Fruit fly (Drosophila melanogaster) whole organism, embryonic: ENCODE results near the gene Obp28a.

ENCODE experiments used
- CG11247 ChIP-seq: fragments of 200-800 bp; sonication (Bioruptor generic); IDR thresholded peaks from 2 replicates; pipeline ENCODE4 v1.3.6; 2022; ENCODE audit warnings: missing biosample characterization, missing genetic modification characterization
- CG12391 ChIP-seq: fragments of 200-800 bp; sonication (Bioruptor generic); optimal IDR thresholded peaks from 3 replicates; lab custom pipeline; 2018; ENCODE audit warnings: missing biosample characterization, mild to moderate bottlenecking, missing genetic modification characterization, moderate library complexity
- CG13624 ChIP-seq: fragments of 200-800 bp; sonication (Bioruptor generic); optimal IDR thresholded peaks from 2 replicates; lab custom pipeline; 2016; ENCODE audit warnings: missing biosample characterization, missing genetic modification characterization
- CG1529 ChIP-seq: fragments of 200-800 bp; sonication (Bioruptor generic); optimal IDR thresholded peaks from 3 replicates; lab custom pipeline; 2018; ENCODE audit warnings: missing biosample characterization, missing genetic modification characterization
- CG2120 ChIP-seq: fragments of 200-800 bp; sonication (Bioruptor generic); optimal IDR thresholded peaks from 3 replicates; lab custom pipeline; 2016; ENCODE audit warnings: missing biosample characterization, missing genetic modification characterization
- CG2199 ChIP-seq: fragments of 200-800 bp; sonication (Bioruptor generic); IDR thresholded peaks from 3 replicates; pipeline ENCODE4 v1.3.6; 2022; ENCODE audit warnings: missing biosample characterization, missing genetic modification characterization
- CG31441 ChIP-seq: fragments of 200-800 bp; sonication (Bioruptor generic); IDR thresholded peaks from 2 replicates; pipeline ENCODE4 v1.3.6; 2022; ENCODE audit warnings: missing biosample characterization, missing genetic modification characterization
- CG33213 ChIP-seq: fragments of 200-800 bp; sonication (Bioruptor generic); optimal IDR thresholded peaks from 3 replicates; lab custom pipeline; 2016; ENCODE audit warnings: missing biosample characterization, missing genetic modification characterization
- CG3726 ChIP-seq: fragments of 200-800 bp; sonication (Bioruptor generic); IDR thresholded peaks from 3 replicates; pipeline ENCODE4, ENCODE4 v1.3.6; 2022; ENCODE audit warnings: missing biosample characterization, missing genetic modification characterization
- CG4328 ChIP-seq: fragments of 200-800 bp; sonication (Bioruptor generic); optimal IDR thresholded peaks from 3 replicates; lab custom pipeline; 2017; ENCODE audit warnings: missing biosample characterization, missing genetic modification reagents, missing genetic modification characterization
- CG4730 ChIP-seq: fragments of 200-800 bp; sonication (Bioruptor generic); IDR thresholded peaks from 2 replicates; pipeline ENCODE4 v1.3.6; 2022; ENCODE audit warnings: missing biosample characterization, missing genetic modification characterization
- CG4854 ChIP-seq: fragments of 200-800 bp; sonication (Bioruptor generic); optimal IDR thresholded peaks from 2 replicates; lab custom pipeline; 2016; ENCODE audit warnings: missing biosample characterization, missing genetic modification characterization, inconsistent platforms
- CG6272 ChIP-seq: fragments of 200-800 bp; sonication (Bioruptor generic); IDR thresholded peaks from 2 replicates; pipeline ENCODE4 v1.3.6; 2022; ENCODE audit warnings: missing biosample characterization, missing genetic modification characterization
- CG6689 ChIP-seq: fragments of 200-800 bp; sonication (Bioruptor generic); IDR thresholded peaks from 2 replicates; pipeline ENCODE4 v1.3.6; 2022; ENCODE audit warnings: missing biosample characterization, missing genetic modification characterization
- CG6791 ChIP-seq: fragments of 200-800 bp; sonication (Bioruptor generic); IDR thresholded peaks from 3 replicates; pipeline ENCODE4 v1.3.6; 2022; ENCODE audit warnings: missing biosample characterization, missing genetic modification characterization; ENCODE audit not compliant: partially characterized antibody
- CG6813 ChIP-seq: fragments of 200-800 bp; sonication (Bioruptor generic); optimal IDR thresholded peaks from 2 replicates; lab custom pipeline; 2017; ENCODE audit warnings: missing biosample characterization, missing genetic modification characterization, mild to moderate bottlenecking, moderate library complexity, missing genetic modification reagents
- CG7745 ChIP-seq: fragments of 200-800 bp; sonication (Bioruptor generic); optimal IDR thresholded peaks from 2 replicates; lab custom pipeline; 2018; ENCODE audit warnings: missing biosample characterization, mild to moderate bottlenecking, missing genetic modification characterization, moderate library complexity
- Chrac-16 ChIP-seq: fragments of 200-800 bp; sonication (Bioruptor generic); optimal IDR thresholded peaks from 3 replicates; lab custom pipeline; 2016; ENCODE audit warnings: missing biosample characterization, missing genetic modification characterization
- Dbx ChIP-seq: fragments of 200-800 bp; sonication (Bioruptor generic); IDR thresholded peaks from 3 replicates; pipeline ENCODE4 v1.3.6; 2022; ENCODE audit warnings: missing biosample characterization, missing genetic modification characterization
- Ets65A ChIP-seq: fragments of 200-800 bp; sonication (Bioruptor generic); peaks from one replicate; lab custom pipeline; 2016; ENCODE audit warnings: missing biosample characterization, missing genetic modification characterization
- Ets97D ChIP-seq: fragments of 200-800 bp; sonication (Bioruptor generic); optimal IDR thresholded peaks from 3 replicates; lab custom pipeline; 2016; ENCODE audit warnings: missing biosample characterization, missing genetic modification characterization
- HLHmδ ChIP-seq: fragments of 200-800 bp; sonication (Bioruptor generic); optimal IDR thresholded peaks from 2 replicates; lab custom pipeline; 2018; ENCODE audit warnings: missing biosample characterization, mild to moderate bottlenecking, missing genetic modification characterization, moderate library complexity
- HmgZ ChIP-seq: fragments of 200-800 bp; sonication (Bioruptor generic); optimal IDR thresholded peaks from 2 replicates; lab custom pipeline; 2018; ENCODE audit warnings: missing biosample characterization, mild to moderate bottlenecking, missing genetic modification characterization
- MBD-R2 ChIP-seq: fragments of 200-800 bp; sonication (Bioruptor generic); IDR thresholded peaks from 2 replicates; pipeline ENCODE4 v1.3.6; 2022; ENCODE audit warnings: missing biosample characterization, missing genetic modification characterization
- Max ChIP-seq: fragments of 200-800 bp; sonication (Bioruptor generic); optimal IDR thresholded peaks from 2 replicates; lab custom pipeline; 2016; ENCODE audit warnings: missing biosample characterization, mild to moderate bottlenecking, missing genetic modification characterization
- Med ChIP-seq: fragments of 200-800 bp; sonication (Bioruptor generic); peaks from one replicate; lab custom pipeline; 2016; ENCODE audit warnings: missing biosample characterization, missing genetic modification characterization, mild to moderate bottlenecking, inconsistent platforms, moderate library complexity
- NK7.1 ChIP-seq: fragments of 200-800 bp; sonication (Bioruptor generic); optimal IDR thresholded peaks from 3 replicates; lab custom pipeline; 2016; ENCODE audit warnings: missing biosample characterization, missing genetic modification characterization
- Nf-YC ChIP-seq: fragments of 200-800 bp; optimal IDR thresholded peaks from 3 replicates; lab custom pipeline; 2019; ENCODE audit warnings: missing biosample characterization, mild to moderate bottlenecking, missing genetic modification characterization, moderate library complexity
- Scr ChIP-seq: fragments of 200-800 bp; sonication (Bioruptor generic); IDR thresholded peaks from 2 replicates; pipeline ENCODE4 v1.3.6; 2022; ENCODE audit warnings: missing biosample characterization, missing genetic modification characterization; ENCODE audit not compliant: partially characterized antibody
- Sry-δ ChIP-seq: fragments of 200-800 bp; sonication (Bioruptor generic); optimal IDR thresholded peaks from 2 replicates; lab custom pipeline; 2016; ENCODE audit warnings: missing biosample characterization, missing genetic modification characterization
- TFAM ChIP-seq: fragments of 200-800 bp; sonication (Bioruptor generic); optimal IDR thresholded peaks from 2 replicates; lab custom pipeline; 2017; ENCODE audit warnings: missing biosample characterization, missing genetic modification characterization, inconsistent platforms
- Trl ChIP-seq, 3 experiments: fragments of >200 bp in 2 of 3; fragments of 200-800 bp in 1 of 3; sonication (Bioruptor generic) in 1 of 3; optimal IDR thresholded peaks; 2 replicates in 1 of 3; 3 replicates in 2 of 3; lab custom pipeline; 2016 to 2017; ENCODE audit warnings: missing biosample characterization in 1 of 3, missing genetic modification characterization in 1 of 3
- chinmo ChIP-seq: fragments of 200-800 bp; sonication (Bioruptor generic); IDR thresholded peaks from 4 replicates; pipeline ENCODE4 v1.3.6; 2022; ENCODE audit warnings: missing biosample characterization, missing genetic modification characterization; ENCODE audit not compliant: partially characterized antibody
- esg ChIP-seq: fragments of 200-800 bp; sonication (Bioruptor generic); conservative IDR thresholded peaks from 2 replicates; pipeline ENCODE4 v1.3.6; 2022; ENCODE audit warnings: missing biosample characterization, missing genetic modification characterization
- gce ChIP-seq: fragments of 200-800 bp; sonication (Bioruptor generic); IDR thresholded peaks from 3 replicates; pipeline ENCODE4 v1.3.6; 2022; ENCODE audit warnings: missing biosample characterization, missing genetic modification characterization
- gfzf ChIP-seq: fragments of 200-800 bp; sonication (Bioruptor generic); optimal IDR thresholded peaks from 2 replicates; lab custom pipeline; 2016; ENCODE audit warnings: missing biosample characterization, mild to moderate bottlenecking, missing genetic modification characterization, moderate library complexity
- her ChIP-seq: fragments of 200-800 bp; sonication (Bioruptor generic); optimal IDR thresholded peaks from 2 replicates; lab custom pipeline; 2016; ENCODE audit warnings: missing biosample characterization, missing genetic modification characterization
- jumu ChIP-seq: fragments of 200-800 bp; sonication (Bioruptor generic); optimal IDR thresholded peaks from 3 replicates; lab custom pipeline; 2016; ENCODE audit warnings: missing biosample characterization, missing genetic modification characterization
- lmd ChIP-seq: fragments of 200-800 bp; sonication (Bioruptor generic); IDR thresholded peaks from 2 replicates; pipeline ENCODE4 v1.3.6; 2022; ENCODE audit warnings: missing biosample characterization, missing genetic modification characterization
- lov ChIP-seq, 2 experiments: fragments of 200-800 bp in 1 of 2; fragments of >200 bp in 1 of 2; sonication (Bioruptor generic) in 1 of 2; IDR thresholded peaks in 1 of 2; optimal IDR thresholded peaks in 1 of 2; 2 replicates in 1 of 2; 3 replicates in 1 of 2; pipeline versions ENCODE4 v1.3.6 to Lab custom; 2017 to 2022; ENCODE audit warnings: missing biosample characterization in 1 of 2, missing genetic modification characterization in 1 of 2
- nmo ChIP-seq: fragments of 200-800 bp; sonication (Bioruptor generic); optimal IDR thresholded peaks from 2 replicates; lab custom pipeline; 2018; ENCODE audit warnings: missing biosample characterization, mild to moderate bottlenecking, missing genetic modification characterization, moderate library complexity
- phol ChIP-seq: fragments of 200-800 bp; sonication (Bioruptor generic); optimal IDR thresholded peaks from 3 replicates; lab custom pipeline; 2018; ENCODE audit warnings: missing biosample characterization, mild to moderate bottlenecking, missing genetic modification characterization, moderate library complexity
- scrt ChIP-seq: fragments of 200-800 bp; sonication (Bioruptor generic); optimal IDR thresholded peaks from 2 replicates; lab custom pipeline; 2018; ENCODE audit warnings: missing biosample characterization, mild to moderate bottlenecking, missing genetic modification characterization, moderate library complexity
- sd ChIP-seq: fragments of 200-800 bp; sonication (Bioruptor generic); optimal IDR thresholded peaks from 3 replicates; lab custom pipeline; 2018; ENCODE audit warnings: missing biosample characterization, mild to moderate bottlenecking, missing genetic modification characterization, moderate library complexity
- sens ChIP-seq: fragments of 200-800 bp; sonication (Bioruptor generic); peaks from one replicate; lab custom pipeline; 2016; ENCODE audit warnings: missing biosample characterization, missing genetic modification characterization
- shn ChIP-seq: fragments of 200-800 bp; sonication (Bioruptor generic); optimal IDR thresholded peaks from 3 replicates; lab custom pipeline; 2016; ENCODE audit warnings: missing biosample characterization, missing genetic modification characterization
- vfl ChIP-seq: fragments of 200-800 bp; sonication (Bioruptor generic); optimal IDR thresholded peaks from 2 replicates; lab custom pipeline; 2016; ENCODE audit warnings: missing biosample characterization, missing genetic modification characterization
- vvl ChIP-seq: fragments of 200-800 bp; sonication (Bioruptor generic); IDR thresholded peaks from 2 replicates; pipeline ENCODE4 v1.3.6; 2022; ENCODE audit warnings: missing biosample characterization, missing genetic modification characterization
- wek ChIP-seq: fragments of 200-800 bp; sonication (Bioruptor generic); optimal IDR thresholded peaks from 3 replicates; lab custom pipeline; 2018; ENCODE audit warnings: missing biosample characterization, mild to moderate bottlenecking, missing genetic modification characterization, moderate library complexity

The Obp28a gene

DNA sequence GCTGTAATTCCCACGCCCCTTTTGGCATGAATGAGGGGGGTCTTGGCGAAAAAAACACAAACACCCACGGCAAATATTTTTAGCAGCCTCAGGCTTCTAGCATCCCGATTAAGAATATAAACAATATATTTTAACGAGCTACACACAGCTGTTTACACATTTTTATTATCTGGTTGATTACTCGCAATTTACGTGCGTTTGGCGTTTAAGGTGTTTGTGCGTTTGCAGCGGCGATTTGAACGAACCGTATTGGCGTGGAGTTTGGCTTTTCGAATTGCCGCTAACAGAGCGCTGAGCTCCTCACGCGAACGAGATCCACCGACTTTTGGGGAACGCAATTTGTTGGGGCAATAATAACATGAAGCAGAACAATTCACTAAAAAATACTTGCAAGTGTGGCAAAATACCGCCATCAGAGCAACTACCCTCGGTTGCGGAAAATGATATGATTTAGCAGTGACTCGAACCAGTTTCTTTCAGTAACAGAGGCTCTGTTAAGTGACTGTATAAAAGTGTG, 1.1 kb downstream of the Obp28a start, which contains the start of gene Ziz (continued):
- TF ChIP-seq HmgZ (tag; lab: Kevin White, UChicago) (peak; percentile 89), Nf-YC (tag; lab: Kevin White, UChicago) (peak; percentile 58), CG31441 (GFP tag; lab: Robert Waterston, UW) (peak; percentile 36; the same call in 1 of the 2 replicates), CG11247 (GFP tag; lab: Robert Waterston, UW) (0 out of 2 replicates have a peak, but pooled peaks have one; percentile 25), TFAM (GFP tag; lab: Kevin White, UChicago) (no peak), CG2199 (peak; percentile 73; the same call in 1 of the 3 replicates), phol (tag; lab: Kevin White, UChicago) (peak; percentile 61), CG4328 (GFP tag; lab: Kevin White, UChicago) (peak; percentile 5), Med (GFP tag; lab: Kevin White, UChicago) (peak; percentile 91), vvl (GFP tag; lab: Robert Waterston, UW) (peak; percentile 50; the same call in 1 of the 2 replicates), CG6791 (GFP tag; lab: Robert Waterston, UW) (peak; percentile 76), MBD-R2 (GFP tag; lab: Robert Waterston, UW) (peak; percentile 23; the same call in 1 of the 2 replicates), NK7.1 (GFP tag; lab: Kevin White, UChicago) (peak; percentile 24), CG4730 (GFP tag; lab: Robert Waterston, UW) (no peak), CG2120 (peak; percentile 45), wek (GFP tag; lab: Kevin White, UChicago) (peak; percentile 50), CG12391 (peak; percentile 42), gfzf (GFP tag; lab: Kevin White, UChicago) (peak; percentile 100), Ets97D (GFP tag; lab: Kevin White, UChicago) (peak; percentile 84), nmo (GFP tag; lab: Kevin White, UChicago) (peak; percentile 41), Sry-δ (peak; percentile 47), sd (tag; lab: Kevin White, UChicago) (peak; percentile 78), CG33213 (GFP tag; lab: Kevin White, UChicago) (peak; percentile 76), jumu (GFP tag; lab: Kevin White, UChicago) (no peak), scrt (GFP tag; lab: Kevin White, UChicago) (peak; percentile 46), CG6689 (GFP tag; lab: Robert Waterston, UW) (0 out of 2 replicates have a peak, but pooled peaks have one; percentile 12), CG1529 (GFP tag; lab: Kevin White, UChicago) (no peak), gce (GFP tag; lab: Robert Waterston, UW) (peak; percentile 7; the same call in 1 of the 3 replicates), CG6272 (GFP tag; lab: Robert Waterston, UW) (0 out of 2 replicates have a peak, but pooled peaks have one; percentile 8), Dbx (peak; percentile 67; the same call in 2 of the 3 replicates), HLHmδ (GFP tag; lab: Kevin White, UChicago) (peak; percentile 69), lmd (GFP tag; lab: Robert Waterston, UW) (peak; percentile 13; the same call in 1 of the 2 replicates), shn (no peak), Trl (optimal IDR thresholded peaks at IDR 0.05; lab: Kevin White, UChicago) (no peak), Trl (GFP tag; optimal IDR thresholded peaks at IDR 0.05; lab: Kevin White, UChicago) (peak; percentile 30), CG4854 (GFP tag; lab: Kevin White, UChicago) (peak; percentile 3), lov (optimal IDR thresholded peaks at IDR 0.05; lab: Kevin White, UChicago) (no peak), lov (GFP tag; IDR thresholded peaks at IDR 0.05; lab: Robert Waterston, UW) (0 out of 3 replicates have a peak, but pooled peaks have one; percentile 45), vfl (peak; percentile 48), her (GFP tag; lab: Kevin White, UChicago) (peak; percentile 47), Max (GFP tag; lab: Kevin White, UChicago) (no peak), sens (peak; percentile 87), CG6813 (GFP tag; lab: Kevin White, UChicago) (peak; percentile 10), CG7745 (tag; lab: Kevin White, UChicago) (no peak), CG3726 (GFP tag; lab: Robert Waterston, UW) (no peak), chinmo (GFP tag; lab: Robert Waterston, UW) (peak; percentile 86; the same call in 3 of the 4 replicates), Ets65A (GFP tag; lab: Kevin White, UChicago) (peak; percentile 82), Scr (GFP tag; lab: Robert Waterston, UW) (peak; percentile 38; the same call in 1 of the 2 replicates), esg (GFP tag; lab: Robert Waterston, UW) (no peak), Chrac-16 (GFP tag; lab: Kevin White, UChicago) (no peak), CG13624 (GFP tag; lab: Kevin White, UChicago) (peak; percentile 68)
